Worm (Caenorhabditis elegans): ENCODE results near the gene hrpa-1.
"Not testable (repeated sequence)": the region's sequence is repeated elsewhere in the genome, so short reads cannot be mapped to it uniquely, and the experiment has no call there.

The hrpa-1 gene

ce11 chrIV:3308885-3309284, 29.8 kb downstream of the hrpa-1 start:
- no peak for TF ChIP-seq hmg-4 (GFP tag; optimal IDR thresholded peaks at IDR 0.05)

ce11 chrIV:3307463-3307862, 31.2 kb downstream of the hrpa-1 start, which contains the start of gene W08E12.9:
TSS of gene W08E12.9 (minus strand) at chrIV:3307563.
- TF ChIP-seq tra-4 (tag; optimal IDR thresholded peaks at IDR 0.05) (no peak), scrt-1 (GFP tag; IDR thresholded peaks at IDR 0.05) (no peak), F13C5.2 (tag; optimal IDR thresholded peaks at IDR 0.05) (no peak), tbx-37 (GFP tag; conservative IDR thresholded peaks at IDR 0.05) (no peak), sea-1 (GFP tag; conservative IDR thresholded peaks at IDR 0.05) (no peak), B0310.2 (tag; optimal IDR thresholded peaks at IDR 0.05) (no peak), ceh-13 (GFP tag; optimal IDR thresholded peaks at IDR 0.05) (no peak), ets-7 (tag; optimal IDR thresholded peaks at IDR 0.05) (no peak), pes-1 (GFP tag; IDR thresholded peaks at IDR 0.05) (no peak), hmg-4 (GFP tag; optimal IDR thresholded peaks at IDR 0.05) (no peak), flt-1 (GFP tag; IDR thresholded peaks at IDR 0.05) (no peak), ceh-36 (tag; optimal IDR thresholded peaks at IDR 0.05) (no peak), hnd-1 (tag; optimal IDR thresholded peaks at IDR 0.05) (no peak), hmbx-1 (tag; optimal IDR thresholded peaks at IDR 0.05) (no peak), aly-1 (tag; optimal IDR thresholded peaks at IDR 0.05) (no peak), ama-1 (optimal IDR thresholded peaks at IDR 0.05) (no peak)

ce11 chrIV:3305575-3305974, 33.1 kb downstream of the hrpa-1 start, which contains the start of gene W08E12.2:
TSS of gene W08E12.2 (plus strand) at chrIV:3305875.
- no peak for TF ChIP-seq hmbx-1 (tag; optimal IDR thresholded peaks at IDR 0.05)
- TF ChIP-seq B0310.2 (tag; optimal IDR thresholded peaks at IDR 0.05): no peak
- TF ChIP-seq pes-1 (GFP tag; IDR thresholded peaks at IDR 0.05): no peak
- TF ChIP-seq ceh-13 (GFP tag; optimal IDR thresholded peaks at IDR 0.05): no peak
- TF ChIP-seq scrt-1 (GFP tag; IDR thresholded peaks at IDR 0.05): no peak
- no peak for TF ChIP-seq flt-1 (GFP tag; IDR thresholded peaks at IDR 0.05)
- no peak for TF ChIP-seq ets-7 (tag; optimal IDR thresholded peaks at IDR 0.05)
- no peak for TF ChIP-seq hnd-1 (tag; optimal IDR thresholded peaks at IDR 0.05)

- not testable (repeated sequence) for TF ChIP-seq ceh-36, tra-4, F13C5.2 (tag; optimal IDR thresholded peaks at IDR 0.05)
Measured at ce11 chrIV:3303690-3304089, 35.0 kb downstream of the hrpa-1 start, which contains the start of gene idpp-12. TSS of gene idpp-12 (plus strand) at chrIV:3303990.

- TF ChIP-seq hnd-1 (tag; optimal IDR thresholded peaks at IDR 0.05); tbx-37 (GFP tag; conservative IDR thresholded peaks at IDR 0.05); ceh-13 (GFP tag; optimal IDR thresholded peaks at IDR 0.05): not testable (repeated sequence)
Measured at ce11 chrIV:3302058-3302457, 36.6 kb downstream of the hrpa-1 start, which contains the start of gene W08E12.4. TSS of gene W08E12.4 (plus strand) at chrIV:3302358.

ce11 chrIV:3300492-3300891, 38.2 kb downstream of the hrpa-1 start, which contains the start of gene W08E12.5:
TSS of gene W08E12.5 (plus strand) at chrIV:3300792.
- TF ChIP-seq hmg-4 (GFP tag; optimal IDR thresholded peaks at IDR 0.05) (no peak), hmbx-1 (tag; optimal IDR thresholded peaks at IDR 0.05) (no peak), tbx-37 (GFP tag; conservative IDR thresholded peaks at IDR 0.05) (no peak), F13C5.2 (tag; optimal IDR thresholded peaks at IDR 0.05) (no peak), ceh-36 (tag; optimal IDR thresholded peaks at IDR 0.05) (no peak), tra-4 (tag; optimal IDR thresholded peaks at IDR 0.05) (no peak), hnd-1 (tag; optimal IDR thresholded peaks at IDR 0.05) (no peak), sea-1 (GFP tag; conservative IDR thresholded peaks at IDR 0.05) (no peak), ama-1 (optimal IDR thresholded peaks at IDR 0.05) (no peak), B0310.2 (tag; optimal IDR thresholded peaks at IDR 0.05) (no peak), pes-1 (GFP tag; IDR thresholded peaks at IDR 0.05) (no peak), flt-1 (GFP tag; IDR thresholded peaks at IDR 0.05) (no peak), scrt-1 (GFP tag; IDR thresholded peaks at IDR 0.05) (no peak), ets-7 (tag; optimal IDR thresholded peaks at IDR 0.05) (no peak), tbx-11 (GFP tag; IDR thresholded peaks at IDR 0.05) (no peak), aly-1 (tag; optimal IDR thresholded peaks at IDR 0.05) (no peak), ceh-13 (GFP tag; optimal IDR thresholded peaks at IDR 0.05) (no peak)

- TF ChIP-seq B0310.2 (tag; optimal IDR thresholded peaks at IDR 0.05): no peak
- TF ChIP-seq scrt-1 (GFP tag; IDR thresholded peaks at IDR 0.05): no peak
- no peak for TF ChIP-seq ama-1 (optimal IDR thresholded peaks at IDR 0.05)
- no peak for TF ChIP-seq ceh-13 (GFP tag; optimal IDR thresholded peaks at IDR 0.05)
- TF ChIP-seq F13C5.2 (tag; optimal IDR thresholded peaks at IDR 0.05): no peak
- no peak for TF ChIP-seq tra-4 (tag; optimal IDR thresholded peaks at IDR 0.05)
- TF ChIP-seq sea-1 (GFP tag; conservative IDR thresholded peaks at IDR 0.05): 0 out of 2 replicates have a peak, but pooled peaks have one; percentile 29
Measured at ce11 chrIV:3299229-3299628, 39.4 kb downstream of the hrpa-1 start.

- TF ChIP-seq hmbx-1 (tag; optimal IDR thresholded peaks at IDR 0.05) (no peak), ama-1 (optimal IDR thresholded peaks at IDR 0.05) (no peak), ceh-36 (tag; optimal IDR thresholded peaks at IDR 0.05) (no peak), flt-1 (GFP tag; IDR thresholded peaks at IDR 0.05) (no peak), B0310.2 (tag; optimal IDR thresholded peaks at IDR 0.05) (no peak), tbx-11 (GFP tag; IDR thresholded peaks at IDR 0.05) (no peak), hmg-4 (GFP tag; optimal IDR thresholded peaks at IDR 0.05) (no peak), tra-4 (tag; optimal IDR thresholded peaks at IDR 0.05) (no peak), sea-1 (GFP tag; conservative IDR thresholded peaks at IDR 0.05) (no peak), tbx-37 (GFP tag; conservative IDR thresholded peaks at IDR 0.05) (no peak), ceh-13 (GFP tag; optimal IDR thresholded peaks at IDR 0.05) (no peak), F13C5.2 (tag; optimal IDR thresholded peaks at IDR 0.05) (no peak), aly-1 (tag; optimal IDR thresholded peaks at IDR 0.05) (no peak), hnd-1 (tag; optimal IDR thresholded peaks at IDR 0.05) (no peak), pes-1 (GFP tag; IDR thresholded peaks at IDR 0.05) (no peak)
Measured at ce11 chrIV:3298300-3298699, 40.4 kb downstream of the hrpa-1 start, which contains the start of gene W08E12.6. TSS of gene W08E12.6 (plus strand) at chrIV:3298600.
